Worm (Caenorhabditis elegans): ENCODE measurements around the gene H18N23.2.

- no peak for TF ChIP-seq him-1 (tag; optimal IDR thresholded peaks at IDR 0.05)
- TF ChIP-seq dao-5 (tag; optimal IDR thresholded peaks at IDR 0.05), result no peak
- no peak for TF ChIP-seq W03F9.2 (tag; optimal IDR thresholded peaks at IDR 0.05)
These were observed 33.6 kb upstream of the H18N23.2 start for ce11 chrX:17674313-17674712.

All from whole organism, L4/young adult.